Worm (Caenorhabditis elegans): Measurements from ENCODE around the gene Y46G5A.36.

ce11 chrII:12787831-12788248, 35.6 kb upstream of the Y46G5A.36 start, which contains the start of gene alkb-7:
- TF ChIP-seq sea-2 (GFP tag; IDR thresholded peaks at IDR 0.05), result no peak
- no peak for TF ChIP-seq unc-62 (GFP tag; optimal IDR thresholded peaks at IDR 0.05)
- no peak for TF ChIP-seq ekl-4 (GFP tag; IDR thresholded peaks at IDR 0.05)
- no peak for TF ChIP-seq hrde-1 (tag; optimal IDR thresholded peaks at IDR 0.05; ENCODE audit: borderline replicate concordance)
- peak; percentile 50; the same call in 1 of the 2 replicates for TF ChIP-seq cebp-1 (GFP tag; IDR thresholded peaks at IDR 0.05)
- TF ChIP-seq cebp-1 (tag; optimal IDR thresholded peaks at IDR 0.05), result peak; percentile 84
- no peak for TF ChIP-seq ceh-100 (GFP tag; IDR thresholded peaks at IDR 0.05)
- no peak for TF ChIP-seq dpl-1 (GFP tag; optimal IDR thresholded peaks at IDR 0.05)
- no peak for TF ChIP-seq die-1 (tag; optimal IDR thresholded peaks at IDR 0.05)
- TF ChIP-seq atf-7 (tag; optimal IDR thresholded peaks at IDR 0.05), result no peak
- TF ChIP-seq snpc-4 (GFP tag; optimal IDR thresholded peaks at IDR 0.05), result no peak
- no peak for TF ChIP-seq snpc-4 (tag; optimal IDR thresholded peaks at IDR 0.05)
- TF ChIP-seq snpc-1.1 (tag; optimal IDR thresholded peaks at IDR 0.05; ENCODE audit: insufficient read depth), result no peak
- TF ChIP-seq rcor-1 (GFP tag; IDR thresholded peaks at IDR 0.05), result no peak

All from whole organism, young adult.